Worm (Caenorhabditis elegans) whole organism, young adult: ENCODE measurements around the gene Y53C12B.1.

Source experiments
- B0035.1 ChIP-seq: sonication (generic microtip); optimal IDR thresholded peaks from 2 replicates; lab custom pipeline; 2016; ENCODE audit warnings: missing genetic modification characterization, mild to moderate bottlenecking, missing compliant biosample characterization, missing genotype, missing genetic modification reagents
- D2030.7 ChIP-seq: fragments of 200-800 bp; sonication (Bioruptor generic); IDR thresholded peaks from 2 replicates; pipeline ENCODE4 v1.3.6; 2022; ENCODE audit warnings: missing genetic modification reagents, missing genetic modification characterization, missing compliant biosample characterization
- F22D6.2 ChIP-seq: sonication (generic microtip); optimal IDR thresholded peaks from 2 replicates; lab custom pipeline; 2016; ENCODE audit warnings: mild to moderate bottlenecking, missing genetic modification characterization, missing compliant biosample characterization
- F23B12.7 ChIP-seq: sonication (generic microtip); optimal IDR thresholded peaks from 2 replicates; lab custom pipeline; 2017; ENCODE audit warnings: missing genetic modification characterization, mild to moderate bottlenecking, missing compliant biosample characterization, antibody characterized with exemption, moderate library complexity; ENCODE audit not compliant: insufficient read depth
- F39B2.1 ChIP-seq: fragments of 200-800 bp; sonication (Bioruptor generic); IDR thresholded peaks from 2 replicates; pipeline ENCODE4 v1.3.6; 2022; ENCODE audit warnings: missing genetic modification reagents, missing genetic modification characterization, missing compliant biosample characterization
- F57C9.4 ChIP-seq: sonication (generic microtip); optimal IDR thresholded peaks from 2 replicates; lab custom pipeline; 2017; ENCODE audit warnings: mild to moderate bottlenecking, missing genetic modification characterization, missing compliant biosample characterization
- Y53G8AR.9 ChIP-seq: fragments of 200-800 bp; sonication (Bioruptor generic); conservative IDR thresholded peaks from 2 replicates; pipeline ENCODE4 v1.3.6; 2022; ENCODE audit warnings: missing genetic modification reagents, missing genetic modification characterization, missing compliant biosample characterization
- Y56A3A.18 ChIP-seq: fragments of 200-800 bp; sonication (Bioruptor generic); IDR thresholded peaks from 2 replicates; pipeline ENCODE4 v1.3.6; 2022; ENCODE audit warnings: missing genetic modification reagents, missing genetic modification characterization, missing compliant biosample characterization
- Y67H2A.10 ChIP-seq: fragments of 200-800 bp; sonication (Bioruptor generic); conservative IDR thresholded peaks from 2 replicates; pipeline ENCODE4 v1.3.6; 2022; ENCODE audit warnings: missing genetic modification reagents, missing genetic modification characterization, missing compliant biosample characterization
- ama-1 ChIP-seq, 3 experiments: fragments of 150-350 bp in 1 of 3; sonication (generic microtip) in 2 of 3; optimal IDR thresholded peaks; 2 replicates each; lab custom pipeline; 2014 to 2018; ENCODE audit warnings: missing biosample characterization in 2 of 3, missing genetic modification characterization in 2 of 3, missing genetic modification reagents in 2 of 3
- atf-7 ChIP-seq: sonication (generic microtip); optimal IDR thresholded peaks from 2 replicates; lab custom pipeline; 2017; ENCODE audit warnings: mild to moderate bottlenecking, missing genetic modification characterization, missing compliant biosample characterization
- bed-2 ChIP-seq: fragments of 200-800 bp; sonication (Bioruptor generic); IDR thresholded peaks from 2 replicates; pipeline ENCODE4 v1.3.6; 2022; ENCODE audit warnings: missing genetic modification reagents, missing genetic modification characterization, missing compliant biosample characterization
- cebp-1 ChIP-seq, 2 experiments: fragments of 200-800 bp in 1 of 2; sonication (Bioruptor generic) in 1 of 2; sonication (generic microtip) in 1 of 2; IDR thresholded peaks in 1 of 2; optimal IDR thresholded peaks in 1 of 2; 2 replicates each; pipeline versions ENCODE4 v1.3.6 to Lab custom; 2017 to 2022; ENCODE audit warnings: missing compliant biosample characterization in 2 of 2, missing genetic modification characterization in 2 of 2, mild to moderate bottlenecking in 1 of 2, missing genetic modification reagents in 1 of 2, moderate library complexity in 1 of 2
- ceh-27 ChIP-seq: fragments of 200-800 bp; sonication (Bioruptor generic); optimal IDR thresholded peaks from 2 replicates; lab custom pipeline; 2018; ENCODE audit warnings: mild to moderate bottlenecking, missing genetic modification characterization, moderate library complexity, missing compliant biosample characterization
- chd-7 ChIP-seq: sonication (generic microtip); optimal IDR thresholded peaks from 2 replicates; lab custom pipeline; 2016; ENCODE audit warnings: mild to moderate bottlenecking, missing genetic modification characterization, moderate library complexity, missing compliant biosample characterization
- dox-1 ChIP-seq: fragments of 200-800 bp; sonication (Bioruptor generic); IDR thresholded peaks from 2 replicates; pipeline ENCODE4 v1.3.6; 2022; ENCODE audit warnings: missing genetic modification reagents, missing genetic modification characterization, missing compliant biosample characterization
- dpff-1 ChIP-seq: sonication (generic microtip); optimal IDR thresholded peaks from 2 replicates; lab custom pipeline; 2017; ENCODE audit warnings: mild to moderate bottlenecking, missing genetic modification characterization, missing compliant biosample characterization
- efl-1 ChIP-seq: fragments of 150-350 bp; optimal IDR thresholded peaks from 2 replicates; lab custom pipeline; 2014; ENCODE audit warnings: missing biosample characterization, missing genetic modification reagents, missing genetic modification characterization
- ekl-4 ChIP-seq: fragments of 200-800 bp; sonication (Bioruptor generic); IDR thresholded peaks from 2 replicates; pipeline ENCODE4 v1.3.6; 2022; ENCODE audit warnings: missing genetic modification reagents, missing genetic modification characterization, missing compliant biosample characterization
- ets-4 ChIP-seq: fragments of 200-800 bp; sonication (Bioruptor generic); optimal IDR thresholded peaks from 2 replicates; lab custom pipeline; 2018; ENCODE audit warnings: mild to moderate bottlenecking, missing genetic modification characterization, missing compliant biosample characterization
- fkh-3 ChIP-seq: sonication (generic microtip); optimal IDR thresholded peaks from 2 replicates; lab custom pipeline; 2016; ENCODE audit warnings: mild to moderate bottlenecking, missing genetic modification characterization, missing compliant biosample characterization
- hmg-1.2 ChIP-seq: fragments of 200-800 bp; sonication (Bioruptor generic); IDR thresholded peaks from 2 replicates; pipeline ENCODE4 v1.3.6; 2022; ENCODE audit warnings: missing genetic modification reagents, missing genetic modification characterization, missing compliant biosample characterization
- hrde-1 ChIP-seq: sonication (generic microtip); optimal IDR thresholded peaks from 2 replicates; lab custom pipeline; 2016; ENCODE audit warnings: missing genetic modification characterization, mild to moderate bottlenecking, missing compliant biosample characterization, moderate library complexity, missing genotype, missing genetic modification reagents, borderline replicate concordance
- let-526 ChIP-seq: fragments of 200-800 bp; sonication (Bioruptor generic); IDR thresholded peaks from 2 replicates; pipeline ENCODE4 v1.3.6; 2022; ENCODE audit warnings: missing genetic modification reagents, missing genetic modification characterization, missing compliant biosample characterization
- let-607 ChIP-seq, 2 experiments: fragments of 200-800 bp in 1 of 2; sonication (Bioruptor generic) in 1 of 2; sonication (generic microtip) in 1 of 2; optimal IDR thresholded peaks; 2 replicates each; lab custom pipeline; 2016 to 2018; ENCODE audit warnings: mild to moderate bottlenecking in 2 of 2, missing compliant biosample characterization in 2 of 2, missing genetic modification characterization in 2 of 2, moderate library complexity in 2 of 2, missing genotype in 1 of 2
- lin-54 ChIP-seq: fragments of 200-800 bp; sonication (Bioruptor generic); optimal IDR thresholded peaks from 2 replicates; lab custom pipeline; 2018; ENCODE audit warnings: mild to moderate bottlenecking, missing genetic modification characterization, missing compliant biosample characterization
- madf-10 ChIP-seq: sonication (generic microtip); optimal IDR thresholded peaks from 2 replicates; lab custom pipeline; 2016; ENCODE audit warnings: mild to moderate bottlenecking, missing genetic modification characterization, missing compliant biosample characterization
- madf-3 ChIP-seq: fragments of 200-800 bp; sonication (Bioruptor generic); IDR thresholded peaks from 2 replicates; pipeline ENCODE4 v1.3.6; 2022; ENCODE audit warnings: missing genetic modification reagents, missing genetic modification characterization, missing compliant biosample characterization
- madf-6 ChIP-seq: fragments of 200-800 bp; sonication (Bioruptor generic); IDR thresholded peaks from 2 replicates; pipeline ENCODE4 v1.3.6; 2022; ENCODE audit warnings: missing genetic modification reagents, missing genetic modification characterization, missing compliant biosample characterization
- nfyb-1 ChIP-seq: fragments of 200-800 bp; sonication (Bioruptor generic); IDR thresholded peaks from 2 replicates; pipeline ENCODE4 v1.3.6; 2022; ENCODE audit warnings: missing genetic modification reagents, missing genetic modification characterization, missing compliant biosample characterization
- nhr-179 ChIP-seq: sonication (generic microtip); optimal IDR thresholded peaks from 2 replicates; lab custom pipeline; 2016; ENCODE audit warnings: mild to moderate bottlenecking, missing genetic modification characterization, missing compliant biosample characterization
- nhr-80 ChIP-seq: sonication (generic microtip); optimal IDR thresholded peaks from 2 replicates; lab custom pipeline; 2016; ENCODE audit warnings: missing genetic modification characterization, missing compliant biosample characterization
- nhr-90 ChIP-seq: sonication (generic microtip); optimal IDR thresholded peaks from 2 replicates; lab custom pipeline; 2016; ENCODE audit warnings: missing genotype, mild to moderate bottlenecking, missing genetic modification characterization, missing compliant biosample characterization
- pbrm-1 ChIP-seq: fragments of 200-800 bp; sonication (Bioruptor generic); IDR thresholded peaks from 2 replicates; pipeline ENCODE4 v1.3.6; 2022; ENCODE audit warnings: missing genetic modification reagents, missing genetic modification characterization, missing compliant biosample characterization
- pha-4 ChIP-seq: fragments of 150-350 bp; sonication (generic microtip); optimal IDR thresholded peaks from 2 replicates; lab custom pipeline; 2014; ENCODE audit warnings: missing biosample characterization, missing genetic modification reagents, missing genetic modification characterization
- snpc-1.1 ChIP-seq: sonication (generic microtip); optimal IDR thresholded peaks from 2 replicates; lab custom pipeline; 2017; ENCODE audit warnings: missing genetic modification characterization, mild to moderate bottlenecking, missing compliant biosample characterization, antibody characterized with exemption, moderate library complexity, missing genotype, missing genetic modification reagents; ENCODE audit not compliant: insufficient read depth
- snpc-4 ChIP-seq, 5 experiments: fragments of 150-350 bp in 1 of 5; sonication (generic microtip) in 4 of 5; optimal IDR thresholded peaks; 2 replicates each; lab custom pipeline; 2014 to 2018; ENCODE audit warnings: missing genetic modification characterization in 5 of 5, missing biosample characterization in 3 of 5, antibody characterized with exemption in 2 of 5, mild to moderate bottlenecking in 2 of 5, missing compliant biosample characterization in 2 of 5, missing genotype in 2 of 5, moderate library complexity in 2 of 5, missing genetic modification reagents in 1 of 5
- tbp1 ChIP-seq: fragments of 200-800 bp; sonication (Bioruptor generic); optimal IDR thresholded peaks from 2 replicates; lab custom pipeline; 2018; ENCODE audit warnings: mild to moderate bottlenecking, missing genetic modification characterization, missing compliant biosample characterization
- tlf-1 ChIP-seq: fragments of 200-800 bp; sonication (Bioruptor generic); optimal IDR thresholded peaks from 2 replicates; lab custom pipeline; 2018; ENCODE audit warnings: mild to moderate bottlenecking, missing genetic modification characterization, missing compliant biosample characterization
- unc-62 ChIP-seq: fragments of 150-350 bp; optimal IDR thresholded peaks from 2 replicates; lab custom pipeline; 2014; ENCODE audit warnings: missing biosample characterization, missing genetic modification reagents, missing genetic modification characterization
- xnd-1 ChIP-seq: sonication (generic microtip); optimal IDR thresholded peaks from 2 replicates; lab custom pipeline; 2016; ENCODE audit warnings: missing genotype, missing genetic modification reagents, missing genetic modification characterization, missing compliant biosample characterization
- ztf-22 ChIP-seq: fragments of 200-800 bp; sonication (Bioruptor generic); optimal IDR thresholded peaks from 2 replicates; lab custom pipeline; 2018; ENCODE audit warnings: mild to moderate bottlenecking, missing genetic modification characterization, moderate library complexity, missing compliant biosample characterization
- ztf-25 ChIP-seq: fragments of 200-800 bp; sonication (Bioruptor generic); IDR thresholded peaks from 2 replicates; pipeline ENCODE4 v1.3.6; 2022; ENCODE audit warnings: missing genetic modification reagents, missing genetic modification characterization, missing compliant biosample characterization

Gene Y53C12B.1

ce11 chrII:9741400-9741799, 4.5 kb downstream of the Y53C12B.1 start:
- TF ChIP-seq F39B2.1 (no peak), efl-1 (no peak), nhr-80 (tag; lab: Kevin White, UChicago) (peak; percentile 63), madf-10 (peak; percentile 2), atf-7 (tag; lab: Kevin White, UChicago) (peak; percentile 22), tlf-1 (GFP tag; lab: Kevin White, UChicago) (peak; percentile 41), let-526 (GFP tag; lab: Robert Waterston, UW) (0 out of 2 replicates have a peak, but pooled peaks have one; percentile 17), let-607 (tag; optimal IDR thresholded peaks at IDR 0.05; lab: Kevin White, UChicago) (peak; percentile 78 to 88), lin-54 (GFP tag; lab: Kevin White, UChicago) (peak; percentile 6), nfyb-1 (GFP tag; lab: Robert Waterston, UW) (peak; percentile 28; the same call in 1 of the 2 replicates), tbp1 (GFP tag; lab: Kevin White, UChicago) (peak; percentile 33), ztf-22 (GFP tag; lab: Kevin White, UChicago) (peak; percentile 2), F57C9.4 (tag; lab: Kevin White, UChicago) (no peak), B0035.1 (no peak), hmg-1.2 (GFP tag; lab: Robert Waterston, UW) (no peak), Y67H2A.10 (GFP tag; lab: Robert Waterston, UW) (no peak), fkh-3 (no peak), snpc-1.1 (tag; lab: Kevin White, UChicago) (no peak), unc-62 (GFP tag; lab: Kevin White, UChicago) (peak; percentile 97)

ce11 chrII:9740552-9740951, 5.3 kb downstream of the Y53C12B.1 start:
- TF ChIP-seq let-526 (GFP tag; lab: Robert Waterston, UW) (no peak), F22D6.2 (no peak), madf-3 (GFP tag; lab: Robert Waterston, UW) (0 out of 2 replicates have a peak, but pooled peaks have one; percentile 61), hrde-1 (tag; lab: Kevin White, UChicago) (no peak), D2030.7 (no peak), bed-2 (GFP tag; lab: Robert Waterston, UW) (no peak), hmg-1.2 (GFP tag; lab: Robert Waterston, UW) (0 out of 2 replicates have a peak, but pooled peaks have one; percentile 11), dpff-1 (tag; lab: Kevin White, UChicago) (no peak), Y53G8AR.9 (0 out of 2 replicates have a peak, but pooled peaks have one; percentile 47), nhr-179 (tag; lab: Kevin White, UChicago) (no peak), pha-4 (tag; lab: Kevin White, UChicago) (peak; percentile 53), Y56A3A.18 (GFP tag; lab: Robert Waterston, UW) (0 out of 2 replicates have a peak, but pooled peaks have one; percentile 8), cebp-1 (GFP tag; IDR thresholded peaks at IDR 0.05; lab: Robert Waterston, UW) (no peak), cebp-1 (tag; optimal IDR thresholded peaks at IDR 0.05; lab: Kevin White, UChicago) (peak; percentile 26), ets-4 (GFP tag; lab: Kevin White, UChicago) (peak; percentile 3), ama-1 (optimal IDR thresholded peaks at IDR 0.05; lab: Kevin White, UChicago) (no peak), ama-1 (GFP tag; optimal IDR thresholded peaks at IDR 0.05; lab: Kevin White, UChicago) (no peak), chd-7 (tag; lab: Kevin White, UChicago) (no peak), ztf-22 (GFP tag; lab: Kevin White, UChicago) (peak; percentile 76), dox-1 (peak; percentile 60; the same call in 1 of the 2 replicates), pbrm-1 (0 out of 2 replicates have a peak, but pooled peaks have one; percentile 41), nhr-90 (tag; lab: Kevin White, UChicago) (peak; percentile 38), let-607 (tag; optimal IDR thresholded peaks at IDR 0.05; lab: Kevin White, UChicago) (peak; percentile 61 to 69), ceh-27 (no peak), xnd-1 (no peak), nhr-80 (tag; lab: Kevin White, UChicago) (peak; percentile 86), ztf-25 (GFP tag; lab: Robert Waterston, UW) (no peak), ekl-4 (GFP tag; lab: Robert Waterston, UW) (no peak), tbp1 (GFP tag; lab: Kevin White, UChicago) (peak; percentile 13), madf-6 (no peak), snpc-4 (GFP tag; optimal IDR thresholded peaks at IDR 0.05; lab: Kevin White, UChicago) (no peak), snpc-4 (tag; optimal IDR thresholded peaks at IDR 0.05; lab: Kevin White, UChicago) (peak in 1 of 4 experiments; percentile 4), F23B12.7 (no peak)
